Worm (Caenorhabditis elegans): ENCODE data around the gene T24H10.4.

Gene T24H10.4

ce11 chrII:9094247-9094790, 15.0 kb upstream of the T24H10.4 start:
- TF ChIP-seq elt-2 (tag; optimal IDR thresholded peaks at IDR 0.05) (peak; percentile 49), pha-4 (tag; optimal IDR thresholded peaks at IDR 0.05) (peak; percentile 27), nhr-43 (tag; optimal IDR thresholded peaks at IDR 0.05; ENCODE audit: poor library complexity, severe bottlenecking) (no peak), pqm-1 (tag; optimal IDR thresholded peaks at IDR 0.05) (peak; percentile 52)

ce11 chrII:9097302-9097701, 12.0 kb upstream of the T24H10.4 start:
- no peak for TF ChIP-seq nhr-11 (tag; optimal IDR thresholded peaks at IDR 0.05)
- no peak for TF ChIP-seq daf-12 (tag; optimal IDR thresholded peaks at IDR 0.05)
- TF ChIP-seq nhr-43 (tag; optimal IDR thresholded peaks at IDR 0.05; ENCODE audit: poor library complexity, severe bottlenecking): no peak
- TF ChIP-seq ceh-9 (tag; optimal IDR thresholded peaks at IDR 0.05): no peak
- no peak for TF ChIP-seq mdl-1 (tag; optimal IDR thresholded peaks at IDR 0.05)
- no peak for TF ChIP-seq nhr-77 (tag; optimal IDR thresholded peaks at IDR 0.05)

- no peak for TF ChIP-seq daf-12 (tag; optimal IDR thresholded peaks at IDR 0.05)
- TF ChIP-seq mml-1 (tag; optimal IDR thresholded peaks at IDR 0.05): no peak
- TF ChIP-seq ztf-4 (tag; optimal IDR thresholded peaks at IDR 0.05): no peak
- TF ChIP-seq ama-1 (optimal IDR thresholded peaks at IDR 0.05): no peak
- no peak for TF ChIP-seq lin-39 (tag; optimal IDR thresholded peaks at IDR 0.05)
- TF ChIP-seq ceh-16 (tag; optimal IDR thresholded peaks at IDR 0.05): no peak
- TF ChIP-seq zag-1 (tag; optimal IDR thresholded peaks at IDR 0.05): no peak
- TF ChIP-seq nhr-43 (tag; optimal IDR thresholded peaks at IDR 0.05; ENCODE audit: poor library complexity, severe bottlenecking): no peak
- no peak for TF ChIP-seq ceh-82 (tag; optimal IDR thresholded peaks at IDR 0.05)
- no peak for TF ChIP-seq ZK546.5 (tag; optimal IDR thresholded peaks at IDR 0.05)
- no peak for TF ChIP-seq nhr-76 (tag; optimal IDR thresholded peaks at IDR 0.05)
- no peak for TF ChIP-seq egl-27 (tag; optimal IDR thresholded peaks at IDR 0.05)
- no peak for TF ChIP-seq nfya-1 (tag; optimal IDR thresholded peaks at IDR 0.05; ENCODE audit: insufficient read depth)
- TF ChIP-seq elt-2 (tag; optimal IDR thresholded peaks at IDR 0.05): no peak
- TF ChIP-seq tbx-2 (tag; optimal IDR thresholded peaks at IDR 0.05): no peak
- no peak for TF ChIP-seq skn-1 (tag; optimal IDR thresholded peaks at IDR 0.05)
- no peak for TF ChIP-seq fos-1 (tag; optimal IDR thresholded peaks at IDR 0.05)
- TF ChIP-seq mdl-1 (tag; optimal IDR thresholded peaks at IDR 0.05): no peak
- no peak for TF ChIP-seq ceh-28 (tag; optimal IDR thresholded peaks at IDR 0.05)
- TF ChIP-seq fkh-10 (GFP tag; optimal IDR thresholded peaks at IDR 0.05): no peak
Measured at ce11 chrII:9098505-9098904, 10.8 kb upstream of the T24H10.4 start, which contains the start of gene clh-5. TSS of gene clh-5 (minus strand) at chrII:9098605.

DNA sequence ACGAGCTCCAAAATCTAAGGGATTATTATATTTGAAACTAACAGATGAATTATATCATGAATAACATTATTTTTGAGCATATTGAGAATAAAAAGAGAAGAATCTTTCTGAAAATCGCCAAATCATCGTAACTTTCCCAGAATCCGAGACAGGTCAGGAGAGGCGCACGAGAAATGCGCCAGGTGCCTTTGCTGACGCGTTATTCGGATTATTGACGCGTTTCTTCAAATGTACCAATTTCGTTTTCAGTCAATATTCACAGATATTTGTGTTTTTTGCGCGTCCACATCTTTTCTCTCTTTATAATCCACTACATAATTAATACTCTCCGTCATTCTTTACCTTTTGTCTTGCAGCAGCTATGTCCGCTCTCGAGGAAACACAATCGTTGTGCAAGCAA, 10.3 kb upstream of the T24H10.4 start, which contains the start of gene T24H10.1:
TSS of gene T24H10.1 (plus strand) at position 355 of the 400 bp plus-strand sequence.
- no peak for TF ChIP-seq ztf-11 (tag; optimal IDR thresholded peaks at IDR 0.05)
- peak; percentile 55 for TF ChIP-seq tbx-2 (tag; optimal IDR thresholded peaks at IDR 0.05)
- peak; percentile 67 for TF ChIP-seq lin-15B (tag; optimal IDR thresholded peaks at IDR 0.05)
- TF ChIP-seq daf-12 (tag; optimal IDR thresholded peaks at IDR 0.05): no peak
- peak; percentile 56 for TF ChIP-seq snpc-4 (tag; optimal IDR thresholded peaks at IDR 0.05)
- no peak for TF ChIP-seq mml-1 (tag; optimal IDR thresholded peaks at IDR 0.05)
- peak; percentile 12 for TF ChIP-seq pqm-1 (tag; optimal IDR thresholded peaks at IDR 0.05)
- peak; percentile 72 for TF ChIP-seq nfya-1 (tag; optimal IDR thresholded peaks at IDR 0.05; ENCODE audit: insufficient read depth)
- TF ChIP-seq lsy-12 (tag; optimal IDR thresholded peaks at IDR 0.05): peak; percentile 14
- no peak for TF ChIP-seq sea-2 (GFP tag; optimal IDR thresholded peaks at IDR 0.05)
- peak; percentile 72 for TF ChIP-seq skn-1 (tag; optimal IDR thresholded peaks at IDR 0.05)
- peak; percentile 65 for TF ChIP-seq nhr-23 (tag; optimal IDR thresholded peaks at IDR 0.05)
- TF ChIP-seq ceh-9 (tag; optimal IDR thresholded peaks at IDR 0.05): no peak
- peak; percentile 51 for TF ChIP-seq nhr-25 (tag; optimal IDR thresholded peaks at IDR 0.05)
- TF ChIP-seq jun-1 (tag; optimal IDR thresholded peaks at IDR 0.05): no peak
- TF ChIP-seq nhr-76 (tag; optimal IDR thresholded peaks at IDR 0.05): no peak
- peak; percentile 48 for TF ChIP-seq nhr-43 (tag; optimal IDR thresholded peaks at IDR 0.05; ENCODE audit: poor library complexity, severe bottlenecking)
- TF ChIP-seq pha-4 (tag; optimal IDR thresholded peaks at IDR 0.05): peak; percentile 72
- TF ChIP-seq nhr-11 (tag; optimal IDR thresholded peaks at IDR 0.05): no peak
- no peak for TF ChIP-seq nhr-28 (tag; optimal IDR thresholded peaks at IDR 0.05)
- TF ChIP-seq ama-1 (optimal IDR thresholded peaks at IDR 0.05): no peak
- TF ChIP-seq unc-62 (GFP tag; optimal IDR thresholded peaks at IDR 0.05): no peak
- peak; percentile 28 for TF ChIP-seq ceh-28 (tag; optimal IDR thresholded peaks at IDR 0.05)
- TF ChIP-seq ZK546.5 (tag; optimal IDR thresholded peaks at IDR 0.05): no peak
- peak; percentile 25 for TF ChIP-seq R02D3.7 (tag; optimal IDR thresholded peaks at IDR 0.05)
- no peak for TF ChIP-seq egl-27 (tag; optimal IDR thresholded peaks at IDR 0.05)
- TF ChIP-seq hmg-11 (tag; optimal IDR thresholded peaks at IDR 0.05): peak; percentile 44
- TF ChIP-seq elt-2 (tag; optimal IDR thresholded peaks at IDR 0.05): peak; percentile 30
